Worm (Caenorhabditis elegans): ENCODE results near the gene R05D3.12.

The R05D3.12 gene

ce11 chrIII:8400478-8400877 is 19.7 kb downstream of the R05D3.12 start (continued):
- no peak for TF ChIP-seq ZK546.5 (tag; optimal IDR thresholded peaks at IDR 0.05)
- TF ChIP-seq mes-2 (tag; optimal IDR thresholded peaks at IDR 0.05; ENCODE audit: poor library complexity, severe bottlenecking), result peak; percentile 15
- no peak for TF ChIP-seq saeg-2 (GFP tag; IDR thresholded peaks at IDR 0.05)
- TF ChIP-seq nhr-102 (tag; optimal IDR thresholded peaks at IDR 0.05), result no peak
- TF ChIP-seq D1046.2 (GFP tag; IDR thresholded peaks at IDR 0.05), result no peak
- TF ChIP-seq dmd-9 (GFP tag; IDR thresholded peaks at IDR 0.05), result no peak
- no peak for TF ChIP-seq lim-7 (GFP tag; IDR thresholded peaks at IDR 0.05)
- TF ChIP-seq Y5F2A.4 (GFP tag; optimal IDR thresholded peaks at IDR 0.05), result no peak
- TF ChIP-seq aha-1 (tag), result no peak
- no peak for TF ChIP-seq nhr-42 (GFP tag; IDR thresholded peaks at IDR 0.05)
- peak; percentile 7 for TF ChIP-seq hlh-30 (tag; optimal IDR thresholded peaks at IDR 0.05; ENCODE audit: insufficient read depth)
- no peak for TF ChIP-seq zfp-3 (GFP tag; conservative IDR thresholded peaks at IDR 0.05)
- no peak for TF ChIP-seq nhr-6 (tag; optimal IDR thresholded peaks at IDR 0.05)
- TF ChIP-seq gei-8 (GFP tag; optimal IDR thresholded peaks at IDR 0.05), result peak; percentile 44

ce11 chrIII:8401887-8402286 is 21.1 kb downstream of the R05D3.12 start, which contains the start of gene lap-1:
Gene lap-1, minus strand, starts transcription at chrIII:8401928.
- TF ChIP-seq zfp-3 (GFP tag; conservative IDR thresholded peaks at IDR 0.05) (no peak), nhr-102 (tag; optimal IDR thresholded peaks at IDR 0.05) (no peak), egl-27 (tag; optimal IDR thresholded peaks at IDR 0.05) (no peak), nhr-28 (tag; optimal IDR thresholded peaks at IDR 0.05) (peak; percentile 31), dmd-6 (GFP tag; IDR thresholded peaks at IDR 0.05) (peak; percentile 28; the same call in 1 of the 2 replicates), vab-7 (GFP tag; IDR thresholded peaks at IDR 0.05) (no peak), pqm-1 (tag; optimal IDR thresholded peaks at IDR 0.05) (peak; percentile 83)

ce11 chrIII:8402633-8403032 is 21.9 kb downstream of the R05D3.12 start:
- TF ChIP-seq Y75B8A.6 (GFP tag; IDR thresholded peaks at IDR 0.05) (no peak), aha-1 (tag) (peak; percentile 89), unc-62 (GFP tag; optimal IDR thresholded peaks at IDR 0.05 in 1 of 2) (peak in 1 of 2 experiments; percentile 96), unc-62 (tag; optimal IDR thresholded peaks at IDR 0.05) (no peak)

ce11 chrIII:8403507-8403906 is 22.8 kb downstream of the R05D3.12 start, which contains the start of gene cutc-1:
Gene cutc-1, minus strand, starts transcription at chrIII:8403607.
- no peak for TF ChIP-seq mdt-29 (GFP tag; IDR thresholded peaks at IDR 0.05)
- no peak for TF ChIP-seq nhr-10 (tag; optimal IDR thresholded peaks at IDR 0.05)
- no peak for TF ChIP-seq lir-3 (tag; optimal IDR thresholded peaks at IDR 0.05)
- no peak for TF ChIP-seq D1046.2 (GFP tag; IDR thresholded peaks at IDR 0.05)
- no peak for TF ChIP-seq daf-16 (GFP tag; optimal IDR thresholded peaks at IDR 0.05)
- TF ChIP-seq daf-16 (tag; optimal IDR thresholded peaks at IDR 0.05), result no peak

- TF ChIP-seq ama-1 (optimal IDR thresholded peaks at IDR 0.05) (no peak), lsy-2 (tag; optimal IDR thresholded peaks at IDR 0.05) (peak in 1 of 2 experiments; percentile 25), aha-1 (tag) (peak; percentile 14), mes-2 (tag; optimal IDR thresholded peaks at IDR 0.05; ENCODE audit: poor library complexity, severe bottlenecking) (peak; percentile 49)
These were observed 24.8 kb downstream of the R05D3.12 start, which contains the start of the genes ubxn-4 and cyy-1 for ce11 chrIII:8405449-8405962. Gene ubxn-4, minus strand, starts transcription at chrIII:8405562. Gene cyy-1, plus strand, starts transcription at chrIII:8405874.

- TF ChIP-seq aha-1 (tag) (peak; percentile 80), dmd-6 (GFP tag; IDR thresholded peaks at IDR 0.05) (no peak), ama-1 (optimal IDR thresholded peaks at IDR 0.05) (peak; percentile 52), hmg-1.1 (GFP tag; IDR thresholded peaks at IDR 0.05) (no peak), tag-97 (GFP tag; IDR thresholded peaks at IDR 0.05) (no peak), Y105C5A.15 (GFP tag; IDR thresholded peaks at IDR 0.05) (no peak), unc-62 (GFP tag; optimal IDR thresholded peaks at IDR 0.05 in 1 of 2) (peak in 1 of 2 experiments; percentile 81), unc-62 (tag; optimal IDR thresholded peaks at IDR 0.05) (no peak)
These were observed 28.4 kb downstream of the R05D3.12 start, which contains the start of gene ZK353.9 for ce11 chrIII:8409166-8409565. Gene ZK353.9, plus strand, starts transcription at chrIII:8409496.
